Worm (Caenorhabditis elegans) whole organism, early embryonic: Measurements from ENCODE around the gene K08E7.5.

Experiments
- ama-1 ChIP-seq: fragments of 150-350 bp; optimal IDR thresholded peaks from 2 replicates; lab custom pipeline; 2014
- ets-7 ChIP-seq: sonication (generic microtip); optimal IDR thresholded peaks from 2 replicates; lab custom pipeline; 2016; ENCODE audit warnings: missing genotype, missing genetic modification characterization, missing compliant biosample characterization
- pes-1 ChIP-seq: fragments of 200-800 bp; sonication (Bioruptor generic); IDR thresholded peaks from 2 replicates; pipeline ENCODE4 v1.3.6; 2022; ENCODE audit warnings: missing genetic modification reagents, missing genetic modification characterization, missing compliant biosample characterization

- TF ChIP-seq ama-1 (lab: Kevin White, UChicago) (no peak), pes-1 (GFP tag; lab: Robert Waterston, UW) (no peak), ets-7 (tag; lab: Kevin White, UChicago) (no peak)
Measured at ce11 chrIV:12536358-12536757, 36.8 kb upstream of the K08E7.5 start.
